Fruit fly (Drosophila melanogaster) whole organism, embryonic: ENCODE data around the gene CG12020.
A peak's percentile ranks its signal among the peaks of the same experiment; 100 is the strongest.

ENCODE experiments used
- Atf3 ChIP-seq: fragments of 200-800 bp; sonication (Bioruptor generic); optimal IDR thresholded peaks from 3 replicates; lab custom pipeline; 2016; ENCODE audit warnings: missing biosample characterization, missing genetic modification characterization
- Bteb2 ChIP-seq: fragments of 200-800 bp; sonication (Bioruptor generic); optimal IDR thresholded peaks from 2 replicates; lab custom pipeline; 2016; ENCODE audit warnings: missing biosample characterization, missing genetic modification characterization
- CG10654 ChIP-seq: fragments of 200-800 bp; sonication (Bioruptor generic); optimal IDR thresholded peaks from 2 replicates; lab custom pipeline; 2016; ENCODE audit warnings: missing biosample characterization, missing genetic modification characterization
- CG10959 ChIP-seq: fragments of 200-800 bp; sonication (Bioruptor generic); IDR thresholded peaks from 2 replicates; pipeline ENCODE4 v1.3.6; 2022; ENCODE audit warnings: missing biosample characterization, missing genetic modification characterization
- CG12659 ChIP-seq: fragments of 200-800 bp; sonication (Bioruptor generic); optimal IDR thresholded peaks from 3 replicates; lab custom pipeline; 2017; ENCODE audit warnings: mild to moderate bottlenecking, missing biosample characterization, missing genetic modification reagents, missing genetic modification characterization
- CG12744 ChIP-seq: fragments of 200-800 bp; sonication (Bioruptor generic); optimal IDR thresholded peaks from 2 replicates; lab custom pipeline; 2016; ENCODE audit warnings: missing biosample characterization, missing genetic modification characterization
- CG17912 ChIP-seq: fragments of 200-800 bp; sonication (Bioruptor generic); optimal IDR thresholded peaks from 2 replicates; lab custom pipeline; 2018; ENCODE audit warnings: missing biosample characterization, mild to moderate bottlenecking, missing genetic modification characterization
- CG2875 ChIP-seq: fragments of 200-800 bp; sonication (Bioruptor generic); optimal IDR thresholded peaks from 2 replicates; lab custom pipeline; 2017; ENCODE audit warnings: missing biosample characterization, mild to moderate bottlenecking, missing genetic modification characterization, missing genetic modification reagents
- CG3726 ChIP-seq: fragments of 200-800 bp; sonication (Bioruptor generic); IDR thresholded peaks from 3 replicates; pipeline ENCODE4, ENCODE4 v1.3.6; 2022; ENCODE audit warnings: missing biosample characterization, missing genetic modification characterization
- CG3847 ChIP-seq: fragments of 200-800 bp; sonication (Bioruptor generic); IDR thresholded peaks from 2 replicates; pipeline ENCODE4 v1.3.6; 2022; ENCODE audit warnings: missing biosample characterization, missing genetic modification characterization
- CG4424 ChIP-seq: fragments of 200-800 bp; sonication (Bioruptor generic); optimal IDR thresholded peaks from 3 replicates; lab custom pipeline; 2016; ENCODE audit warnings: missing biosample characterization, missing genetic modification characterization
- CG7357 ChIP-seq: fragments of 200-800 bp; sonication (Bioruptor generic); IDR thresholded peaks from 3 replicates; pipeline ENCODE4 v1.3.6; 2022; ENCODE audit warnings: missing biosample characterization, missing genetic modification characterization
- CG7556 ChIP-seq: fragments of 200-800 bp; sonication (Bioruptor generic); optimal IDR thresholded peaks from 2 replicates; lab custom pipeline; 2017; ENCODE audit warnings: missing biosample characterization, mild to moderate bottlenecking, missing genetic modification characterization
- CG8281 ChIP-seq: fragments of 200-800 bp; sonication (Bioruptor generic); optimal IDR thresholded peaks from 2 replicates; lab custom pipeline; 2018; ENCODE audit warnings: missing biosample characterization, mild to moderate bottlenecking, missing genetic modification characterization, moderate library complexity
- CG8478 ChIP-seq: fragments of >200 bp; optimal IDR thresholded peaks from 2 replicates; lab custom pipeline; 2018
- Camta ChIP-seq: fragments of 200-800 bp; sonication (Bioruptor generic); optimal IDR thresholded peaks from 2 replicates; lab custom pipeline; 2016; ENCODE audit warnings: missing biosample characterization, missing genetic modification characterization
- Dad ChIP-seq: fragments of 200-800 bp; sonication (Bioruptor generic); optimal IDR thresholded peaks from 3 replicates; lab custom pipeline; 2016; ENCODE audit warnings: missing biosample characterization, missing genetic modification characterization
- Dfd ChIP-seq, 2 experiments: fragments of >200 bp; optimal IDR thresholded peaks; 2 replicates each; lab custom pipeline; 2017; ENCODE audit warnings: missing biosample characterization in 2 of 2, missing genetic modification characterization in 2 of 2
- Eip74EF ChIP-seq, 2 experiments: fragments of 200-800 bp in 1 of 2; fragments of >200 bp in 1 of 2; sonication (Bioruptor generic) in 1 of 2; optimal IDR thresholded peaks; 2 replicates each; lab custom pipeline; 2017 to 2019; ENCODE audit warnings: missing biosample characterization in 2 of 2, missing genetic modification characterization in 2 of 2, mild to moderate bottlenecking in 1 of 2, moderate library complexity in 1 of 2
- GATAe ChIP-seq: fragments of 200-800 bp; sonication (Bioruptor generic); conservative IDR thresholded peaks from 2 replicates; pipeline ENCODE4 v1.3.6; 2022; ENCODE audit warnings: missing biosample characterization, missing genetic modification characterization
- Hmx ChIP-seq: fragments of 200-800 bp; sonication (Bioruptor generic); optimal IDR thresholded peaks from 2 replicates; lab custom pipeline; 2016; ENCODE audit warnings: missing biosample characterization, missing genetic modification characterization
- Max ChIP-seq: fragments of 200-800 bp; sonication (Bioruptor generic); optimal IDR thresholded peaks from 2 replicates; lab custom pipeline; 2016; ENCODE audit warnings: missing biosample characterization, mild to moderate bottlenecking, missing genetic modification characterization
- Meics ChIP-seq: fragments of 200-800 bp; sonication (Bioruptor generic); optimal IDR thresholded peaks from 2 replicates; lab custom pipeline; 2017; ENCODE audit warnings: missing biosample characterization, mild to moderate bottlenecking, missing genetic modification characterization
- NFAT ChIP-seq: fragments of 200-800 bp; sonication (Bioruptor generic); IDR thresholded peaks from 2 replicates; pipeline ENCODE4 v1.3.6; 2022; ENCODE audit warnings: missing biosample characterization, missing genetic modification characterization
- Sox100B ChIP-seq: fragments of 200-800 bp; sonication (Bioruptor generic); optimal IDR thresholded peaks from 3 replicates; lab custom pipeline; 2018; ENCODE audit warnings: missing biosample characterization, mild to moderate bottlenecking, missing genetic modification characterization
- Sry-δ ChIP-seq: fragments of 200-800 bp; sonication (Bioruptor generic); optimal IDR thresholded peaks from 2 replicates; lab custom pipeline; 2016; ENCODE audit warnings: missing biosample characterization, missing genetic modification characterization
- ab ChIP-seq: fragments of 200-800 bp; sonication (Bioruptor generic); optimal IDR thresholded peaks from 2 replicates; lab custom pipeline; 2016; ENCODE audit warnings: missing biosample characterization, missing genetic modification characterization
- amos ChIP-seq: fragments of 200-800 bp; sonication (Bioruptor generic); IDR thresholded peaks from 2 replicates; pipeline ENCODE4 v1.3.6; 2022; ENCODE audit warnings: missing biosample characterization, missing genetic modification characterization; ENCODE audit not compliant: partially characterized antibody
- br ChIP-seq: fragments of >200 bp; optimal IDR thresholded peaks from 2 replicates; lab custom pipeline; 2017
- cato ChIP-seq: fragments of 200-800 bp; sonication (Bioruptor generic); optimal IDR thresholded peaks from 2 replicates; lab custom pipeline; 2016; ENCODE audit warnings: missing biosample characterization, missing genetic modification characterization, borderline replicate concordance
- chm ChIP-seq: fragments of 200-800 bp; sonication (Bioruptor generic); IDR thresholded peaks from 2 replicates; pipeline ENCODE4 v1.3.6; 2022; ENCODE audit warnings: missing biosample characterization, missing genetic modification characterization
- ems ChIP-seq: fragments of 200-800 bp; sonication (Bioruptor generic); optimal IDR thresholded peaks from 3 replicates; lab custom pipeline; 2016; ENCODE audit warnings: missing biosample characterization, missing genetic modification characterization
- fd102C ChIP-seq: fragments of 200-800 bp; sonication (Bioruptor generic); optimal IDR thresholded peaks from 2 replicates; lab custom pipeline; 2018; ENCODE audit warnings: missing biosample characterization, mild to moderate bottlenecking, missing genetic modification characterization, moderate library complexity
- gcm2 ChIP-seq: fragments of 200-800 bp; sonication (Bioruptor generic); optimal IDR thresholded peaks from 2 replicates; lab custom pipeline; 2016; ENCODE audit warnings: missing biosample characterization, missing genetic modification characterization
- gfzf ChIP-seq: fragments of 200-800 bp; sonication (Bioruptor generic); optimal IDR thresholded peaks from 2 replicates; lab custom pipeline; 2016; ENCODE audit warnings: missing biosample characterization, mild to moderate bottlenecking, missing genetic modification characterization, moderate library complexity
- gsb ChIP-seq: fragments of 200-800 bp; sonication (Bioruptor generic); IDR thresholded peaks from 2 replicates; pipeline ENCODE4 v1.3.6; 2022; ENCODE audit warnings: missing biosample characterization, missing genetic modification characterization
- lbe ChIP-seq: fragments of 200-800 bp; sonication (Bioruptor generic); optimal IDR thresholded peaks from 2 replicates; lab custom pipeline; 2016; ENCODE audit warnings: missing biosample characterization, mild to moderate bottlenecking, missing genetic modification characterization
- lilli ChIP-seq: fragments of 200-800 bp; sonication (Bioruptor generic); optimal IDR thresholded peaks from 3 replicates; lab custom pipeline; 2016; ENCODE audit warnings: missing biosample characterization, missing genetic modification characterization
- nmo ChIP-seq: fragments of 200-800 bp; sonication (Bioruptor generic); optimal IDR thresholded peaks from 2 replicates; lab custom pipeline; 2018; ENCODE audit warnings: missing biosample characterization, mild to moderate bottlenecking, missing genetic modification characterization, moderate library complexity
- org-1 ChIP-seq: fragments of 200-800 bp; sonication (Bioruptor generic); optimal IDR thresholded peaks from 2 replicates; lab custom pipeline; 2017; ENCODE audit warnings: missing biosample characterization, missing genetic modification characterization
- phol ChIP-seq: fragments of 200-800 bp; sonication (Bioruptor generic); optimal IDR thresholded peaks from 3 replicates; lab custom pipeline; 2018; ENCODE audit warnings: missing biosample characterization, mild to moderate bottlenecking, missing genetic modification characterization, moderate library complexity
- pnt ChIP-seq: fragments of 200-800 bp; sonication (Bioruptor generic); optimal IDR thresholded peaks from 3 replicates; lab custom pipeline; 2016; ENCODE audit warnings: missing biosample characterization, missing genetic modification characterization
- row ChIP-seq: fragments of 200-800 bp; sonication (Bioruptor generic); IDR thresholded peaks from 3 replicates; pipeline ENCODE4 v1.3.6; 2022; ENCODE audit warnings: missing biosample characterization, missing genetic modification characterization
- salm ChIP-seq: fragments of 200-800 bp; sonication (Bioruptor generic); optimal IDR thresholded peaks from 2 replicates; lab custom pipeline; 2018; ENCODE audit warnings: missing biosample characterization, mild to moderate bottlenecking, missing genetic modification characterization
- sens-2 ChIP-seq: fragments of 200-800 bp; sonication (Bioruptor generic); IDR thresholded peaks from 2 replicates; pipeline ENCODE4 v1.3.6; 2022; ENCODE audit warnings: missing biosample characterization, missing genetic modification characterization
- shn ChIP-seq: fragments of 200-800 bp; sonication (Bioruptor generic); optimal IDR thresholded peaks from 3 replicates; lab custom pipeline; 2016; ENCODE audit warnings: missing biosample characterization, missing genetic modification characterization
- slou ChIP-seq: fragments of 200-800 bp; sonication (Bioruptor generic); optimal IDR thresholded peaks from 3 replicates; lab custom pipeline; 2016; ENCODE audit warnings: missing biosample characterization, missing genetic modification characterization
- slp2 ChIP-seq: fragments of 200-800 bp; sonication (Bioruptor generic); optimal IDR thresholded peaks from 2 replicates; lab custom pipeline; 2016; ENCODE audit warnings: missing biosample characterization, missing genetic modification characterization
- twi ChIP-seq: fragments of 200-800 bp; optimal IDR thresholded peaks from 2 replicates; lab custom pipeline; 2019; ENCODE audit warnings: missing biosample characterization, mild to moderate bottlenecking, missing genetic modification characterization, moderate library complexity
- zen2 ChIP-seq: fragments of 200-800 bp; sonication (Bioruptor generic); IDR thresholded peaks from 3 replicates; pipeline ENCODE4 v1.3.6; 2022; ENCODE audit warnings: missing biosample characterization, missing genetic modification characterization; ENCODE audit not compliant: partially characterized antibody
- zf30C ChIP-seq: fragments of 200-800 bp; sonication (Bioruptor generic); optimal IDR thresholded peaks from 3 replicates; lab custom pipeline; 2018; ENCODE audit warnings: missing biosample characterization, mild to moderate bottlenecking, missing genetic modification characterization
- zfh1 ChIP-seq: fragments of 200-800 bp; sonication (Bioruptor generic); IDR thresholded peaks from 3 replicates; pipeline ENCODE4 v1.3.6; 2022; ENCODE audit warnings: missing biosample characterization, missing genetic modification characterization

Gene CG12020

dm6 chr3L:1808631-1809030, 11.5 kb downstream of the CG12020 start (continued):
- TF ChIP-seq row (GFP tag; lab: Robert Waterston, UW) (peak; percentile 92), Camta (peak; percentile 86), org-1 (GFP tag; lab: Kevin White, UChicago) (peak; percentile 84), cato (GFP tag; lab: Kevin White, UChicago) (peak; percentile 57), CG2875 (GFP tag; lab: Kevin White, UChicago) (peak; percentile 79), CG12659 (GFP tag; lab: Kevin White, UChicago) (peak; percentile 91), amos (no peak), Atf3 (GFP tag; lab: Kevin White, UChicago) (peak; percentile 84), br (lab: Kevin White, UChicago) (no peak), lbe (GFP tag; lab: Kevin White, UChicago) (no peak), CG17912 (GFP tag; lab: Kevin White, UChicago) (no peak), ems (GFP tag; lab: Kevin White, UChicago) (peak; percentile 87), NFAT (GFP tag; lab: Robert Waterston, UW) (peak; percentile 89), gsb (GFP tag; lab: Robert Waterston, UW) (peak; percentile 93), zen2 (no peak), CG3847 (GFP tag; lab: Robert Waterston, UW) (peak; percentile 86), gfzf (GFP tag; lab: Kevin White, UChicago) (peak; percentile 14), CG7357 (GFP tag; lab: Robert Waterston, UW) (peak; percentile 77), Max (GFP tag; lab: Kevin White, UChicago) (peak; percentile 75), fd102C (GFP tag; lab: Kevin White, UChicago) (peak; percentile 33), Sry-δ (GFP tag; lab: Kevin White, UChicago) (peak; percentile 57), Hmx (GFP tag; lab: Kevin White, UChicago) (no peak), CG10654 (peak; percentile 83), Dad (GFP tag; lab: Kevin White, UChicago) (peak; percentile 89), ab (GFP tag; lab: Kevin White, UChicago) (peak; percentile 87), CG4424 (GFP tag; lab: Kevin White, UChicago) (peak; percentile 91), slp2 (GFP tag; lab: Kevin White, UChicago) (peak; percentile 79), Meics (GFP tag; lab: Kevin White, UChicago) (peak; percentile 89), CG10959 (GFP tag; lab: Robert Waterston, UW) (peak; percentile 84), CG12744 (GFP tag; lab: Kevin White, UChicago) (peak; percentile 84), chm (peak; percentile 91), Bteb2 (peak; percentile 87), CG3726 (GFP tag; lab: Robert Waterston, UW) (peak; percentile 80), Sox100B (GFP tag; lab: Kevin White, UChicago) (no peak), nmo (peak; percentile 86), CG7556 (GFP tag; lab: Kevin White, UChicago) (peak; percentile 85), zf30C (GFP tag; lab: Kevin White, UChicago) (peak; percentile 19), salm (peak; percentile 82), Dfd (GFP tag; optimal IDR thresholded peaks at IDR 0.05; lab: Kevin White, UChicago) (no peak), gcm2 (GFP tag; lab: Kevin White, UChicago) (peak; percentile 84), slou (GFP tag; lab: Kevin White, UChicago) (peak; percentile 70), GATAe (GFP tag; lab: Robert Waterston, UW) (peak; percentile 67; the same call in 1 of the 2 replicates), twi (tag; lab: Kevin White, UChicago) (peak; percentile 42), shn (peak; percentile 80), CG8478 (lab: Kevin White, UChicago) (no peak), phol (peak; percentile 83), lilli (GFP tag; lab: Kevin White, UChicago) (peak; percentile 92), sens-2 (peak; percentile 85), zfh1 (peak; percentile 92), CG8281 (tag; lab: Kevin White, UChicago) (peak; percentile 64), pnt (GFP tag; lab: Kevin White, UChicago) (peak; percentile 86), Eip74EF (GFP tag; optimal IDR thresholded peaks at IDR 0.05; lab: Kevin White, UChicago) (peak in 1 of 2 experiments; percentile 76)
